Worm (Caenorhabditis elegans) whole organism, early embryonic: Measurements from ENCODE around the gene srbc-10.

Experiments used
- B0310.2 ChIP-seq: sonication (generic microtip); optimal IDR thresholded peaks from 2 replicates; lab custom pipeline; 2016; ENCODE audit warnings: mild to moderate bottlenecking, missing genetic modification characterization, missing compliant biosample characterization
- F13C5.2 ChIP-seq: sonication (generic microtip); optimal IDR thresholded peaks from 2 replicates; lab custom pipeline; 2017; ENCODE audit warnings: mild to moderate bottlenecking, missing genetic modification characterization, inconsistent platforms, missing compliant biosample characterization
- aly-1 ChIP-seq: sonication (generic microtip); optimal IDR thresholded peaks from 2 replicates; lab custom pipeline; 2016; ENCODE audit warnings: missing genetic modification characterization, missing compliant biosample characterization
- ama-1 ChIP-seq: fragments of 150-350 bp; optimal IDR thresholded peaks from 2 replicates; lab custom pipeline; 2014
- ceh-13 ChIP-seq: fragments of 200-800 bp; sonication (Bioruptor generic); optimal IDR thresholded peaks from 2 replicates; lab custom pipeline; 2018; ENCODE audit warnings: mild to moderate bottlenecking, missing genetic modification characterization, missing compliant biosample characterization
- flt-1 ChIP-seq: fragments of 200-800 bp; sonication (Bioruptor generic); IDR thresholded peaks from 2 replicates; pipeline ENCODE4 v1.3.6; 2022; ENCODE audit warnings: missing genetic modification characterization, missing compliant biosample characterization
- hmbx-1 ChIP-seq: sonication (generic microtip); optimal IDR thresholded peaks from 2 replicates; lab custom pipeline; 2016; ENCODE audit warnings: mild to moderate bottlenecking, missing genetic modification characterization, missing compliant biosample characterization
- scrt-1 ChIP-seq: fragments of 200-800 bp; sonication (Bioruptor generic); IDR thresholded peaks from 2 replicates; pipeline ENCODE4 v1.3.6; 2022; ENCODE audit warnings: missing genetic modification characterization, missing compliant biosample characterization
- tra-4 ChIP-seq: sonication (generic microtip); optimal IDR thresholded peaks from 2 replicates; lab custom pipeline; 2017; ENCODE audit warnings: missing genetic modification characterization, missing compliant biosample characterization

DNA sequence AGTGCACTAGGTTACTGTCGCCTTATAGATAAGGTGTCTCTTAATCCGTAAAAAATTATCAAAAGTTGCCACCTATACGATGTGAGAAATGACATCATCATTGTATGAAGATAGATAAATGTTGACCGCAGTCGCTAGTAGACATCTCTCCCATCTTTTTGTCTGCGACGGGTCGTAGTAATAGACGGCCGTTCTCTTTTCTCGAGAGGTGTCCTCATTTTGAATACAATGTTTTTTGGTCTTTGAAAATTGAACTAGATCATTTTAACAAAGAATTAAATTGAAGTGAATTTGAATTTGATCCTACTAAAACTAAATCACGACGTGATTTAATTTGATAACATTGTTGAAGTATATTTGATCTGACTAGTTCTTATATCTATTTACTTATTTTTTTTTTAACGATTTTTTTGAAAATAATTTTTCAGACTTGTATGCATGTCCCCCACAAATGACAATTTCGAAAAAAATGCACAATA lies 15.8 kb upstream of the srbc-10 start, which contains the start of the genes str-31 and nhr-172:
- TF ChIP-seq hmbx-1 (tag; lab: Kevin White, UChicago) = no peak
- TF ChIP-seq B0310.2 (tag; lab: Kevin White, UChicago) = no peak
- no peak for TF ChIP-seq scrt-1 (GFP tag; lab: Robert Waterston, UW)
- no peak for TF ChIP-seq ceh-13
- TF ChIP-seq aly-1 (tag; lab: Kevin White, UChicago) = no peak
- TF ChIP-seq flt-1 (GFP tag; lab: Robert Waterston, UW) = no peak
- no peak for TF ChIP-seq ama-1 (lab: Kevin White, UChicago)
- TF ChIP-seq F13C5.2 (tag; lab: Kevin White, UChicago) = no peak
- TF ChIP-seq tra-4 (tag; lab: Kevin White, UChicago) = no peak
